Fruit fly (Drosophila melanogaster) whole organism, embryonic: Measurements from ENCODE around the gene CG15894.

Source experiments
- Bdp1 ChIP-seq: fragments of 200-800 bp; sonication (Bioruptor generic); optimal IDR thresholded peaks from 3 replicates; lab custom pipeline; 2016; ENCODE audit warnings: missing biosample characterization, missing genetic modification characterization
- Bgb ChIP-seq: fragments of 200-800 bp; sonication (Bioruptor generic); IDR thresholded peaks from 2 replicates; pipeline ENCODE4 v1.3.6; 2022; ENCODE audit warnings: missing biosample characterization, missing genetic modification characterization; ENCODE audit not compliant: partially characterized antibody
- CG10267 ChIP-seq: fragments of 200-800 bp; sonication (Bioruptor generic); optimal IDR thresholded peaks from 2 replicates; lab custom pipeline; 2018; ENCODE audit warnings: missing biosample characterization, mild to moderate bottlenecking, missing genetic modification characterization, moderate library complexity
- CG11093 ChIP-seq: fragments of 200-800 bp; sonication (Bioruptor generic); IDR thresholded peaks from 3 replicates; pipeline ENCODE4 v1.3.6; 2022; ENCODE audit warnings: missing biosample characterization, missing genetic modification characterization
- CG11695 ChIP-seq: fragments of 200-800 bp; sonication (Bioruptor generic); IDR thresholded peaks from 3 replicates; pipeline ENCODE4 v1.3.6; 2022; ENCODE audit warnings: missing biosample characterization, missing genetic modification characterization
- CG12744 ChIP-seq: fragments of 200-800 bp; sonication (Bioruptor generic); optimal IDR thresholded peaks from 2 replicates; lab custom pipeline; 2016; ENCODE audit warnings: missing biosample characterization, missing genetic modification characterization
- CG13287 ChIP-seq: fragments of 200-800 bp; sonication (Bioruptor generic); IDR thresholded peaks from 2 replicates; pipeline ENCODE4 v1.3.6; 2022; ENCODE audit warnings: missing biosample characterization, missing genetic modification characterization; ENCODE audit not compliant: partially characterized antibody
- CG13424 ChIP-seq: fragments of 200-800 bp; sonication (Bioruptor generic); optimal IDR thresholded peaks from 2 replicates; lab custom pipeline; 2019; ENCODE audit warnings: missing biosample characterization, mild to moderate bottlenecking, missing genetic modification characterization, moderate library complexity
- CG13894 ChIP-seq: fragments of 200-800 bp; sonication (Bioruptor generic); optimal IDR thresholded peaks from 3 replicates; lab custom pipeline; 2018; ENCODE audit warnings: missing biosample characterization, mild to moderate bottlenecking, missing genetic modification characterization, moderate library complexity
- CG1529 ChIP-seq: fragments of 200-800 bp; sonication (Bioruptor generic); optimal IDR thresholded peaks from 3 replicates; lab custom pipeline; 2018; ENCODE audit warnings: missing biosample characterization, missing genetic modification characterization
- CG15601 ChIP-seq: fragments of 200-800 bp; sonication (Bioruptor generic); optimal IDR thresholded peaks from 3 replicates; lab custom pipeline; 2019; ENCODE audit warnings: missing biosample characterization, mild to moderate bottlenecking, missing genetic modification characterization, moderate library complexity
- CG1603 ChIP-seq: fragments of 200-800 bp; sonication (Bioruptor generic); optimal IDR thresholded peaks from 2 replicates; lab custom pipeline; 2019; ENCODE audit warnings: missing biosample characterization, mild to moderate bottlenecking, missing genetic modification characterization, moderate library complexity
- CG16813 ChIP-seq: fragments of 200-800 bp; sonication (Bioruptor generic); IDR thresholded peaks from 3 replicates; pipeline ENCODE4 v1.3.6; 2022; ENCODE audit warnings: missing biosample characterization, missing genetic modification characterization; ENCODE audit not compliant: partially characterized antibody
- CG17829 ChIP-seq: fragments of 200-800 bp; optimal IDR thresholded peaks from 2 replicates; lab custom pipeline; 2019; ENCODE audit warnings: missing biosample characterization, mild to moderate bottlenecking, missing genetic modification characterization, moderate library complexity
- CG2712 ChIP-seq: fragments of 200-800 bp; optimal IDR thresholded peaks from 3 replicates; lab custom pipeline; 2019; ENCODE audit warnings: missing biosample characterization, mild to moderate bottlenecking, missing genetic modification characterization, moderate library complexity
- CG30431 ChIP-seq: fragments of 200-800 bp; sonication (Bioruptor generic); optimal IDR thresholded peaks from 2 replicates; lab custom pipeline; 2017; ENCODE audit warnings: missing biosample characterization, missing genetic modification characterization
- CG31365 ChIP-seq: fragments of 200-800 bp; sonication (Bioruptor generic); optimal IDR thresholded peaks from 2 replicates; lab custom pipeline; 2018; ENCODE audit warnings: missing biosample characterization, mild to moderate bottlenecking, missing genetic modification characterization
- CG4360 ChIP-seq: fragments of 200-800 bp; sonication (Bioruptor generic); IDR thresholded peaks from 2 replicates; pipeline ENCODE4 v1.3.6; 2022; ENCODE audit warnings: missing biosample characterization, missing genetic modification characterization
- CG5245 ChIP-seq: fragments of 200-800 bp; sonication (Bioruptor generic); optimal IDR thresholded peaks from 3 replicates; lab custom pipeline; 2016; ENCODE audit warnings: missing biosample characterization, missing genetic modification characterization
- CG8290 ChIP-seq, 3 experiments: fragments of 200-800 bp; sonication (Bioruptor generic); optimal IDR thresholded peaks; 2 replicates each; lab custom pipeline; 2016 to 2019; ENCODE audit warnings: missing biosample characterization in 3 of 3, missing genetic modification characterization in 3 of 3, mild to moderate bottlenecking in 2 of 3, moderate library complexity in 1 of 3
- CG8924 ChIP-seq: fragments of 200-800 bp; optimal IDR thresholded peaks from 3 replicates; lab custom pipeline; 2019; ENCODE audit warnings: missing biosample characterization, mild to moderate bottlenecking, missing genetic modification characterization, moderate library complexity
- Dll ChIP-seq: fragments of 200-800 bp; sonication (Bioruptor generic); IDR thresholded peaks from 4 replicates; pipeline ENCODE4 v1.3.6; 2022; ENCODE audit warnings: missing biosample characterization, missing genetic modification characterization; ENCODE audit not compliant: partially characterized antibody
- Dp ChIP-seq: fragments of 200-800 bp; sonication (Bioruptor generic); optimal IDR thresholded peaks from 2 replicates; lab custom pipeline; 2018; ENCODE audit warnings: missing biosample characterization, mild to moderate bottlenecking, missing genetic modification characterization, moderate library complexity
- E2f2 ChIP-seq: fragments of 200-800 bp; sonication (Bioruptor generic); IDR thresholded peaks from 2 replicates; pipeline ENCODE4 v1.3.6; 2022; ENCODE audit warnings: missing biosample characterization, missing genetic modification characterization
- HmgD ChIP-seq: fragments of 200-800 bp; sonication (Bioruptor generic); optimal IDR thresholded peaks from 3 replicates; lab custom pipeline; 2016; ENCODE audit warnings: missing biosample characterization, missing genetic modification characterization
- HmgZ ChIP-seq: fragments of 200-800 bp; sonication (Bioruptor generic); optimal IDR thresholded peaks from 2 replicates; lab custom pipeline; 2018; ENCODE audit warnings: missing biosample characterization, mild to moderate bottlenecking, missing genetic modification characterization
- MBD-R2 ChIP-seq: fragments of 200-800 bp; sonication (Bioruptor generic); IDR thresholded peaks from 2 replicates; pipeline ENCODE4 v1.3.6; 2022; ENCODE audit warnings: missing biosample characterization, missing genetic modification characterization
- MESR4 ChIP-seq: fragments of 200-800 bp; sonication (Bioruptor generic); optimal IDR thresholded peaks from 2 replicates; lab custom pipeline; 2018; ENCODE audit warnings: missing biosample characterization, mild to moderate bottlenecking, missing genetic modification characterization, moderate library complexity
- Med ChIP-seq: fragments of 200-800 bp; sonication (Bioruptor generic); peaks from one replicate; lab custom pipeline; 2016; ENCODE audit warnings: missing biosample characterization, missing genetic modification characterization, mild to moderate bottlenecking, inconsistent platforms, moderate library complexity
- Myb ChIP-seq: fragments of 200-800 bp; sonication (Bioruptor generic); optimal IDR thresholded peaks from 2 replicates; lab custom pipeline; 2016; ENCODE audit warnings: missing biosample characterization, missing genetic modification characterization
- Sin3A ChIP-seq: fragments of >200 bp; optimal IDR thresholded peaks from 2 replicates; lab custom pipeline; 2018
- Sry-δ ChIP-seq: fragments of 200-800 bp; sonication (Bioruptor generic); optimal IDR thresholded peaks from 2 replicates; lab custom pipeline; 2016; ENCODE audit warnings: missing biosample characterization, missing genetic modification characterization
- ab ChIP-seq: fragments of 200-800 bp; sonication (Bioruptor generic); optimal IDR thresholded peaks from 2 replicates; lab custom pipeline; 2016; ENCODE audit warnings: missing biosample characterization, missing genetic modification characterization
- amos ChIP-seq: fragments of 200-800 bp; sonication (Bioruptor generic); IDR thresholded peaks from 2 replicates; pipeline ENCODE4 v1.3.6; 2022; ENCODE audit warnings: missing biosample characterization, missing genetic modification characterization; ENCODE audit not compliant: partially characterized antibody
- crp ChIP-seq, 2 experiments: fragments of 200-800 bp; sonication (Bioruptor generic); optimal IDR thresholded peaks; 2 replicates in 1 of 2; 3 replicates in 1 of 2; lab custom pipeline; 2017; ENCODE audit warnings: missing biosample characterization in 2 of 2, missing genetic modification characterization in 2 of 2, mild to moderate bottlenecking in 1 of 2, moderate library complexity in 1 of 2
- danr ChIP-seq: fragments of 200-800 bp; sonication (Bioruptor generic); IDR thresholded peaks from 2 replicates; pipeline ENCODE4 v1.3.6; 2022; ENCODE audit warnings: missing biosample characterization, missing genetic modification characterization
- grau ChIP-seq: fragments of 200-800 bp; optimal IDR thresholded peaks from 3 replicates; lab custom pipeline; 2019; ENCODE audit warnings: missing biosample characterization, mild to moderate bottlenecking, missing genetic modification characterization, moderate library complexity
- insv ChIP-seq, 2 experiments: fragments of 200-800 bp; sonication (Bioruptor generic); optimal IDR thresholded peaks; 3 replicates each; lab custom pipeline; 2016 to 2018; ENCODE audit warnings: missing biosample characterization in 2 of 2, missing genetic modification characterization in 2 of 2
- knrl ChIP-seq: fragments of 200-800 bp; sonication (Bioruptor generic); IDR thresholded peaks from 3 replicates; pipeline ENCODE4 v1.3.6; 2022; ENCODE audit warnings: missing biosample characterization, missing genetic modification characterization; ENCODE audit not compliant: partially characterized antibody
- nmo ChIP-seq: fragments of 200-800 bp; sonication (Bioruptor generic); optimal IDR thresholded peaks from 2 replicates; lab custom pipeline; 2018; ENCODE audit warnings: missing biosample characterization, mild to moderate bottlenecking, missing genetic modification characterization, moderate library complexity
- otp ChIP-seq: fragments of 200-800 bp; sonication (Bioruptor generic); IDR thresholded peaks from 3 replicates; pipeline ENCODE4, ENCODE4 v1.3.6; 2022; ENCODE audit warnings: missing biosample characterization, missing genetic modification characterization
- pho ChIP-seq: fragments of 200-800 bp; sonication (Bioruptor generic); optimal IDR thresholded peaks from 2 replicates; lab custom pipeline; 2016; ENCODE audit warnings: missing biosample characterization, missing genetic modification characterization
- phol ChIP-seq: fragments of 200-800 bp; sonication (Bioruptor generic); optimal IDR thresholded peaks from 3 replicates; lab custom pipeline; 2018; ENCODE audit warnings: missing biosample characterization, mild to moderate bottlenecking, missing genetic modification characterization, moderate library complexity
- run ChIP-seq: fragments of 200-800 bp; sonication (Bioruptor generic); optimal IDR thresholded peaks from 3 replicates; lab custom pipeline; 2018; ENCODE audit warnings: missing biosample characterization, mild to moderate bottlenecking, missing genetic modification characterization
- salm ChIP-seq: fragments of 200-800 bp; sonication (Bioruptor generic); optimal IDR thresholded peaks from 2 replicates; lab custom pipeline; 2018; ENCODE audit warnings: missing biosample characterization, mild to moderate bottlenecking, missing genetic modification characterization
- sd ChIP-seq: fragments of 200-800 bp; sonication (Bioruptor generic); optimal IDR thresholded peaks from 3 replicates; lab custom pipeline; 2018; ENCODE audit warnings: missing biosample characterization, mild to moderate bottlenecking, missing genetic modification characterization, moderate library complexity
- sens ChIP-seq: fragments of 200-800 bp; sonication (Bioruptor generic); peaks from one replicate; lab custom pipeline; 2016; ENCODE audit warnings: missing biosample characterization, missing genetic modification characterization
- unpg ChIP-seq: fragments of 200-800 bp; sonication (Bioruptor generic); optimal IDR thresholded peaks from 3 replicates; lab custom pipeline; 2018; ENCODE audit warnings: missing biosample characterization, mild to moderate bottlenecking, missing genetic modification characterization, moderate library complexity

Gene CG15894

DNA sequence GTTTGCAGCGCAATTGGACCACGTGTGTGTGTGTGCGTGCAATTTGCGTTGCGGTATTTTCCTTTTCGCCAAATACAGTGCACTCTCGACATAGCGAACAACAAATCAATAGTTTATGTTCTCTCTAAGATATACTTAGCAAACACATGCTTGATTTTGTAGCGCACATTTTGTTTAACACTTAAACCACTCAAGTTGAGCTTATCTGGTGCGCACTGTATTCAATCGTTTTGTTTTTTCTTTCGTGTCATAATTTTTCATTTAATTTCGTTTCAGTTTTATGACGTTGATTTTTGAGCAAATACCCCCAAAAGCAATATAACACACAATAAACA, 57.3 kb downstream of the CG15894 start (continued):
- TF ChIP-seq CG8924 (tag; lab: Kevin White, UChicago) (no peak), CG31365 (tag; lab: Kevin White, UChicago) (peak; percentile 59), CG1529 (GFP tag; lab: Kevin White, UChicago) (peak; percentile 34), salm (tag; lab: Kevin White, UChicago) (peak; percentile 29), CG11695 (GFP tag; lab: Robert Waterston, UW) (peak; percentile 88)

DNA sequence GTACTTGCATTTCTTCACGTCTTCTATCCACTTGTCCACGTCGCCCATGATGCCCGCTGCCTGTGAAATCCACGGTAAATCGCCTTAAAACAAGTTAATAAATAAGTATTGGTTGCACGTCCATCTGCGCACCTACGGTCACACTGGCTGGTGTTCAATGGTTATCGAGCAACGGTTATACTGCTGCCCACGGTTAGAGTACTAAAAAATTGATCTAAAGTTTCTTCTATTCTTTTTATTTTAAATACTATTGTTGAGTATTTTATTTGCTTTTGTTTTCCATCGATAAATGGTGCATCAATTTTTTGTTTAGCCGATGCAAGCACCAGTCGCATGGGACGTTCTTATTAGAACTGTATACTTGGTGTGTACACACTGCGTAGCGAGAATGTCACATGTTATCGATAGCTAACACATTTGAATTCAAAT, 63.8 kb downstream of the CG15894 start, which contains the start of gene PpV:
TSS of gene PpV (minus strand) at position 147 of the 429 bp plus-strand sequence.
- peak; percentile 52; the same call in 1 of the 3 replicates for TF ChIP-seq knrl (GFP tag; lab: Robert Waterston, UW)
- TF ChIP-seq HmgZ (tag; lab: Kevin White, UChicago) = peak; percentile 50
- TF ChIP-seq CG8924 (tag; lab: Kevin White, UChicago) = peak; percentile 59
- no peak for TF ChIP-seq CG11093
- TF ChIP-seq ab (GFP tag; lab: Kevin White, UChicago) = no peak
- peak; percentile 73 for TF ChIP-seq sd (tag; lab: Kevin White, UChicago)
- no peak for TF ChIP-seq Bdp1
- peak; percentile 70; the same call in 2 of the 4 replicates for TF ChIP-seq Dll (GFP tag; lab: Robert Waterston, UW)
- TF ChIP-seq Sry-δ (GFP tag; lab: Kevin White, UChicago) = peak; percentile 76
- no peak for TF ChIP-seq CG5245
- TF ChIP-seq unpg (GFP tag; lab: Kevin White, UChicago) = peak; percentile 22
- peak; percentile 94 to 99 for TF ChIP-seq insv (GFP tag; optimal IDR thresholded peaks at IDR 0.05; lab: Kevin White, UChicago)
- peak; percentile 97 for TF ChIP-seq Dp (GFP tag; lab: Kevin White, UChicago)
- TF ChIP-seq amos (GFP tag; lab: Robert Waterston, UW) = peak; percentile 50; the same call in 1 of the 2 replicates
- TF ChIP-seq HmgD (GFP tag; lab: Kevin White, UChicago) = peak; percentile 41
- no peak for TF ChIP-seq run (tag; lab: Kevin White, UChicago)
- peak; percentile 62 for TF ChIP-seq CG1603 (tag; lab: Kevin White, UChicago)
- TF ChIP-seq grau (tag; lab: Kevin White, UChicago) = peak; percentile 5
- peak; percentile 37 for TF ChIP-seq sens
- peak; percentile 58 for TF ChIP-seq CG13287 (GFP tag; lab: Robert Waterston, UW)
- peak; percentile 47 for TF ChIP-seq nmo (GFP tag; lab: Kevin White, UChicago)
- peak; percentile 36 for TF ChIP-seq CG8290 (GFP tag; optimal IDR thresholded peaks at IDR 0.05; lab: Kevin White, UChicago)
- TF ChIP-seq CG8290 (tag; optimal IDR thresholded peaks at IDR 0.05; lab: Kevin White, UChicago) = no peak
- TF ChIP-seq CG17829 (tag; lab: Kevin White, UChicago) = peak; percentile 30
- TF ChIP-seq CG30431 (GFP tag; lab: Kevin White, UChicago) = no peak
- TF ChIP-seq MBD-R2 (GFP tag; lab: Robert Waterston, UW) = peak; percentile 67
- no peak for TF ChIP-seq pho (GFP tag; lab: Kevin White, UChicago)
- peak; percentile 84 for TF ChIP-seq Myb (GFP tag; lab: Kevin White, UChicago)
- peak; percentile 60 for TF ChIP-seq CG15601 (tag; lab: Kevin White, UChicago)
- TF ChIP-seq MESR4 (GFP tag; lab: Kevin White, UChicago) = peak; percentile 72
- TF ChIP-seq danr (GFP tag; lab: Robert Waterston, UW) = no peak
- 0 out of 2 replicates have a peak, but pooled peaks have one; percentile 9 for TF ChIP-seq CG4360 (GFP tag; lab: Robert Waterston, UW)
- TF ChIP-seq crp (GFP tag; optimal IDR thresholded peaks at IDR 0.05; lab: Kevin White, UChicago) = peak in 1 of 2 experiments; percentile 19
- peak; percentile 93 for TF ChIP-seq E2f2
- TF ChIP-seq Sin3A = peak; percentile 70
- peak; percentile 26 for TF ChIP-seq CG2712 (tag; lab: Kevin White, UChicago)
- TF ChIP-seq CG16813 = peak; percentile 51
- peak; percentile 64 for TF ChIP-seq phol (tag; lab: Kevin White, UChicago)
- TF ChIP-seq CG12744 (GFP tag; lab: Kevin White, UChicago) = no peak
- no peak for TF ChIP-seq CG13894
- TF ChIP-seq otp (GFP tag; lab: Robert Waterston, UW) = peak; percentile 56; the same call in 1 of the 3 replicates
- peak; percentile 32; the same call in 1 of the 2 replicates for TF ChIP-seq Bgb
- peak; percentile 67 for TF ChIP-seq CG10267 (tag; lab: Kevin White, UChicago)
- TF ChIP-seq Med (GFP tag; lab: Kevin White, UChicago) = peak; percentile 24
- peak; percentile 13 for TF ChIP-seq CG13424 (tag; lab: Kevin White, UChicago)
